Fruit fly (Drosophila melanogaster): ENCODE measurements around the gene wapl.

DNA sequence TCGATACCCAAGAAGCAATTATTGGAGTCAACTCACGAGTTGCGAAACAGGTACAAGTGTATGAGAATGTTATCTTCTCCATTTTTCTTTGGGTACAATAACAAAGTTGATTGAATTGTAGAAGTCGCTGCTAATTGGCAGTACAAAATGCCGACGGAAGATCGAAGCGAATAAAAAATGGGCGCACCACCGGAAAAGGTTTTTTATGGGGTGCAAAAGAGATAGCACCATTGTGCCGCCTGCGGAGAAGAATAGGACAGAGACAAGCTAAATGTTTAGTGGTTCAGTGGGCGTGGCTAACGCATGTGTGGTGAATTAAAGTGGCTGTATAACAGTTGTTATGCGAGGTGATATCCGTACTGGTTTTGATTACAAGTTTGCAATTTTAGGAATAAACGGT lies 18.3 kb downstream of the wapl start:
- TF ChIP-seq CG12605 (GFP tag; IDR thresholded peaks at IDR 0.05): peak; percentile 30; the same call in 1 of the 2 replicates
- TF ChIP-seq fd96Ca (GFP tag; IDR thresholded peaks at IDR 0.05): no peak
- TF ChIP-seq EcR (GFP tag; optimal IDR thresholded peaks at IDR 0.05): no peak

Data from whole organism, pupa.